Worm (Caenorhabditis elegans): Measurements from ENCODE around the gene F43C11.1.

The F43C11.1 gene

DNA sequence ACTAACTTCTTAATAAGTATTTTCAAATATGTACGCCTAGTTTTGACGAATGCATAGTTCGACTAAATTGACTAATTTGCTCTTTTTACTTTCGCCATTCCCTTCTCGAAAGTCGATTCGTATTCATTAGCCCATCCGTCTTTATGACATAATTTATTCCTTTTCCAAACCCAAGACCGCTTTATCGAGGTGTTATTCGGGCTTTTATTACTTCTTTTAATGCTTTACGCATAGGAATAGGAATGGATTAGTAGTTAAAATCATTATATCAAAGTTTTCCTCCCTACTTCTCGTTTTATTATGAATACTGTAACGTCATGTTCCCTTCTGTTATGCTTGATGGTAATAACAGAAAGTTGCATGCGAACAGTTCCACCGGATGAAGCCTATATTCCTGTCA lies 18.1 kb downstream of the F43C11.1 start, which contains the start of gene F16G10.2:
Gene F16G10.2 (plus strand): TSS at position 301 of the 400 bp plus-strand sequence.
- no peak for TF ChIP-seq pha-4 (tag; optimal IDR thresholded peaks at IDR 0.05)
- no peak for TF ChIP-seq nhr-232 (tag; optimal IDR thresholded peaks at IDR 0.05)
- no peak for TF ChIP-seq madf-2 (tag; optimal IDR thresholded peaks at IDR 0.05)
- TF ChIP-seq ceh-14 (tag; optimal IDR thresholded peaks at IDR 0.05), result no peak
- TF ChIP-seq sdc-2 (tag; optimal IDR thresholded peaks at IDR 0.05), result no peak
- TF ChIP-seq pax-1 (tag; optimal IDR thresholded peaks at IDR 0.05), result no peak
- no peak for TF ChIP-seq tbx-2 (tag; optimal IDR thresholded peaks at IDR 0.05)
- no peak for TF ChIP-seq ceh-2 (tag; optimal IDR thresholded peaks at IDR 0.05)
- TF ChIP-seq nfya-1 (tag; optimal IDR thresholded peaks at IDR 0.05), result no peak
- no peak for TF ChIP-seq gmeb-2 (tag; optimal IDR thresholded peaks at IDR 0.05)
- TF ChIP-seq lin-11 (tag; optimal IDR thresholded peaks at IDR 0.05), result no peak
- no peak for TF ChIP-seq fkh-6 (tag; optimal IDR thresholded peaks at IDR 0.05)
- TF ChIP-seq pqm-1 (tag; optimal IDR thresholded peaks at IDR 0.05), result no peak
- no peak for TF ChIP-seq dve-1 (tag; optimal IDR thresholded peaks at IDR 0.05)
- no peak for TF ChIP-seq ceh-45 (GFP tag; IDR thresholded peaks at IDR 0.05)
- TF ChIP-seq ttx-3 (tag; optimal IDR thresholded peaks at IDR 0.05), result no peak

DNA sequence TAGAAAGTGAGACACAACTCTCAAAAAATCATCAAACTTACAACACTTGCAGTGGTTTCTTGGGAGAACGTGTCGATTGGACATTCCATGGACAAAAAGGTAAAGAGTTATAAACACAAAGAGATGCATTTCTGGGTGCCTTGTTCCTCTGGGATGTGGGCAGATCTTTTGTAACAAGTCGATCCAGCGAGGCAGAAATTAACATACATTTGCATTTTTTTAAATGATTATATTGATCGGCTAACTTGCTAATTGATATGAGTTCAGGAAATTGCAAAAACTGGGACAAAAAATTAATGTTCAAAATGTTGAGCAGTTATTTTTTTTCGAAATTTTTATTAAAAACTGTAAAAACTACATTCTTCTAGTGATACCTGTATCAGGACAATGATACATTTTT lies 20.9 kb downstream of the F43C11.1 start, which contains the start of gene F16G10.6:
Gene F16G10.6 (minus strand): TSS at position 101 of the 400 bp plus-strand sequence.
- TF ChIP-seq ets-4 (tag; optimal IDR thresholded peaks at IDR 0.05), result no peak
- no peak for TF ChIP-seq ceh-18 (tag; optimal IDR thresholded peaks at IDR 0.05)
- TF ChIP-seq ceh-19 (GFP tag; optimal IDR thresholded peaks at IDR 0.05), result no peak
- TF ChIP-seq fax-1 (tag; optimal IDR thresholded peaks at IDR 0.05), result no peak
- TF ChIP-seq unc-86 (tag; optimal IDR thresholded peaks at IDR 0.05), result no peak
- TF ChIP-seq lim-6 (tag; optimal IDR thresholded peaks at IDR 0.05), result no peak
- no peak for TF ChIP-seq zip-5 (tag; optimal IDR thresholded peaks at IDR 0.05)
- TF ChIP-seq hlh-13 (GFP tag; optimal IDR thresholded peaks at IDR 0.05), result no peak
- TF ChIP-seq tbx-2 (tag; optimal IDR thresholded peaks at IDR 0.05), result no peak
- TF ChIP-seq hlh-15 (tag; optimal IDR thresholded peaks at IDR 0.05), result no peak
- TF ChIP-seq elt-4 (tag; optimal IDR thresholded peaks at IDR 0.05), result no peak
- no peak for TF ChIP-seq npax-4 (tag; optimal IDR thresholded peaks at IDR 0.05)
- no peak for TF ChIP-seq che-1 (tag; optimal IDR thresholded peaks at IDR 0.05)
- no peak for TF ChIP-seq ceh-9 (tag; optimal IDR thresholded peaks at IDR 0.05)
- no peak for TF ChIP-seq ceh-31 (tag; optimal IDR thresholded peaks at IDR 0.05)

DNA sequence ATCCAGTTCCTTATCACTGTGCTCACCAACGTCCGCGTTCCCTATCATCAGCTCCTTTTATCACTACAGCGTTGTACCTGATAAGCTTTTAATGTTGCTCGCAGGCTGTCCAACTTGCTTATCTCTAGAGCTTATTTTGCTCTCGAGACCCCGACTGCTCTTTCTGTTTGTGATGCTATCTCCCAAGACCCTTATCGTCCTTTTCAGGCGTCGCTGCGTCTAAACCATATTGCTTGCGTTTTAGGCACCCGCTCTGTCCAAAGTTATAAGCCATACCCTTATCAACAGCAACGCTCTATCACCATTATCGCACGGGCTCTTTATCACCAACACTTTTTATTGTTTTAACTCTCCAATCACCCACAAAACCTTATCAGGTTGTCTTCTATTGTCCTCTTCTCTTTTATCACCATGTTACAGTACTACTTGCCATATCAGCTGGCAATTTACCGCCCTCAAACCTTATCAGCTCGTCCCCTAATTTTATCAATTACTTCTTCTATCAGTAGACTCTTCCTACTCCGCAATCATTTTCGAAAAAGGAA lies 21.6 kb downstream of the F43C11.1 start:
- TF ChIP-seq ceh-6 (GFP tag; optimal IDR thresholded peaks at IDR 0.05) (no peak), gmeb-2 (tag; optimal IDR thresholded peaks at IDR 0.05) (no peak), ets-4 (tag; optimal IDR thresholded peaks at IDR 0.05) (peak; percentile 57), ceh-9 (tag; optimal IDR thresholded peaks at IDR 0.05) (no peak), pqm-1 (tag; optimal IDR thresholded peaks at IDR 0.05) (peak; percentile 98), T23F11.4 (GFP tag; optimal IDR thresholded peaks at IDR 0.05) (no peak), K02D7.2 (tag; optimal IDR thresholded peaks at IDR 0.05) (no peak), ceh-34 (tag; optimal IDR thresholded peaks at IDR 0.05) (no peak), fkh-6 (tag; optimal IDR thresholded peaks at IDR 0.05) (no peak), ceh-14 (tag; optimal IDR thresholded peaks at IDR 0.05) (no peak), odd-2 (tag; optimal IDR thresholded peaks at IDR 0.05) (no peak), C38D4.7 (GFP tag; optimal IDR thresholded peaks at IDR 0.05) (no peak), zip-5 (tag; optimal IDR thresholded peaks at IDR 0.05) (peak; percentile 70), ceh-19 (GFP tag; optimal IDR thresholded peaks at IDR 0.05) (no peak), elt-4 (tag; optimal IDR thresholded peaks at IDR 0.05) (peak; percentile 36), rnt-1 (tag; optimal IDR thresholded peaks at IDR 0.05) (no peak), unc-55 (GFP tag; optimal IDR thresholded peaks at IDR 0.05) (no peak), madf-2 (tag; optimal IDR thresholded peaks at IDR 0.05) (no peak), elt-2 (tag; optimal IDR thresholded peaks at IDR 0.05) (peak; percentile 100), ceh-22 (tag; optimal IDR thresholded peaks at IDR 0.05) (no peak), hlh-6 (tag; optimal IDR thresholded peaks at IDR 0.05) (no peak), nfya-1 (tag; optimal IDR thresholded peaks at IDR 0.05) (no peak)

Data from whole organism, late embryonic.